Fruit fly (Drosophila melanogaster): ENCODE measurements around the gene Itgbn.

The Itgbn gene

dm6 chr2L:21051873-21052736 is 728 bp upstream of the Itgbn start, which contains the start of gene CG42238:
CG42238 (minus strand) TSS chr2L:21052164.
- TF ChIP-seq CG7786 (GFP tag; optimal IDR thresholded peaks at IDR 0.05): no peak
- no peak for TF ChIP-seq GATAe (GFP tag; conservative IDR thresholded peaks at IDR 0.05)
- TF ChIP-seq TFAM (GFP tag; optimal IDR thresholded peaks at IDR 0.05): no peak
- TF ChIP-seq otp (GFP tag; IDR thresholded peaks at IDR 0.05): peak; percentile 22; the same call in 1 of the 3 replicates
- TF ChIP-seq jigr1 (GFP tag; IDR thresholded peaks at IDR 0.05): no peak
- 0 out of 3 replicates have a peak, but pooled peaks have one; percentile 21 for TF ChIP-seq HLH4C (GFP tag; IDR thresholded peaks at IDR 0.05; ENCODE audit: partially characterized antibody)
- TF ChIP-seq luna (GFP tag; optimal IDR thresholded peaks at IDR 0.05): no peak
- TF ChIP-seq CG1832 (GFP tag; optimal IDR thresholded peaks at IDR 0.05): peak; percentile 76
- TF ChIP-seq HLH54F (GFP tag; optimal IDR thresholded peaks at IDR 0.05): no peak
- TF ChIP-seq CG15696 (tag; optimal IDR thresholded peaks at IDR 0.05): no peak
- peak; percentile 26; the same call in 1 of the 3 replicates for TF ChIP-seq row (GFP tag; IDR thresholded peaks at IDR 0.05)
- TF ChIP-seq H15 (GFP tag; IDR thresholded peaks at IDR 0.05): no peak
- 0 out of 2 replicates have a peak, but pooled peaks have one; percentile 41 for TF ChIP-seq sob (GFP tag; IDR thresholded peaks at IDR 0.05)
- TF ChIP-seq MBD-R2 (GFP tag; IDR thresholded peaks at IDR 0.05): 0 out of 2 replicates have a peak, but pooled peaks have one; percentile 15
- TF ChIP-seq CG1233 (GFP tag; optimal IDR thresholded peaks at IDR 0.05): no peak
- peak; percentile 46 for TF ChIP-seq CG12659 (GFP tag; optimal IDR thresholded peaks at IDR 0.05)
- no peak for TF ChIP-seq vfl (GFP tag; optimal IDR thresholded peaks at IDR 0.05)
- TF ChIP-seq tna (GFP tag; IDR thresholded peaks at IDR 0.05; ENCODE audit: partially characterized antibody): peak; percentile 43; the same call in 1 of the 2 replicates
- TF ChIP-seq Gug (GFP tag; IDR thresholded peaks at IDR 0.05): 0 out of 4 replicates have a peak, but pooled peaks have one; percentile 13
- TF ChIP-seq eve (GFP tag; optimal IDR thresholded peaks at IDR 0.05): no peak
- peak; percentile 79 for TF ChIP-seq Kr (GFP tag; optimal IDR thresholded peaks at IDR 0.05)
- no peak for TF ChIP-seq CG11456 (GFP tag; IDR thresholded peaks at IDR 0.05)
- TF ChIP-seq sens-2 (GFP tag; IDR thresholded peaks at IDR 0.05): no peak
- no peak for TF ChIP-seq CG31388 (GFP tag; optimal IDR thresholded peaks at IDR 0.05)
- no peak for TF ChIP-seq tll (GFP tag; optimal IDR thresholded peaks at IDR 0.05)
- TF ChIP-seq z (GFP tag; IDR thresholded peaks at IDR 0.05): no peak
- no peak for TF ChIP-seq CG7963 (GFP tag; IDR thresholded peaks at IDR 0.05; ENCODE audit: partially characterized antibody)
- TF ChIP-seq Ets65A (GFP tag): no peak
- no peak for TF ChIP-seq kni (GFP tag; optimal IDR thresholded peaks at IDR 0.05)
- no peak for TF ChIP-seq Hr51 (GFP tag; optimal IDR thresholded peaks at IDR 0.05)
- no peak for TF ChIP-seq CG18619 (GFP tag; optimal IDR thresholded peaks at IDR 0.05)
- TF ChIP-seq pros (GFP tag; optimal IDR thresholded peaks at IDR 0.05): no peak
- TF ChIP-seq caup (GFP tag; optimal IDR thresholded peaks at IDR 0.05; ENCODE audit: severe bottlenecking): no peak
- no peak for TF ChIP-seq CG11093 (GFP tag; IDR thresholded peaks at IDR 0.05)
- no peak for TF ChIP-seq CG11696 (GFP tag; IDR thresholded peaks at IDR 0.05)
- TF ChIP-seq CG17361 (GFP tag; IDR thresholded peaks at IDR 0.05): peak; percentile 54; the same call in 2 of the 3 replicates
- TF ChIP-seq CG7987 (GFP tag; optimal IDR thresholded peaks at IDR 0.05): peak; percentile 28
- TF ChIP-seq YL-1 (GFP tag; optimal IDR thresholded peaks at IDR 0.05): no peak
- TF ChIP-seq CG4404 (GFP tag; IDR thresholded peaks at IDR 0.05): no peak
- TF ChIP-seq CG12071 (GFP tag; optimal IDR thresholded peaks at IDR 0.05): no peak
- no peak for TF ChIP-seq wdn (GFP tag; IDR thresholded peaks at IDR 0.05)
- peak; percentile 54 for TF ChIP-seq HmgZ (tag; optimal IDR thresholded peaks at IDR 0.05)
- no peak for TF ChIP-seq Nf-YC (tag; optimal IDR thresholded peaks at IDR 0.05)
- TF ChIP-seq Antp (GFP tag; optimal IDR thresholded peaks at IDR 0.05): no peak
- no peak for TF ChIP-seq NC2β (GFP tag; optimal IDR thresholded peaks at IDR 0.05)
- TF ChIP-seq dan (GFP tag; IDR thresholded peaks at IDR 0.05): no peak
- TF ChIP-seq ems (GFP tag; optimal IDR thresholded peaks at IDR 0.05): no peak
- no peak; the same call in 2 of the 3 replicates for TF ChIP-seq tgo (GFP tag; IDR thresholded peaks at IDR 0.05)

All from whole organism, embryonic.